Fruit fly (Drosophila melanogaster): ENCODE data around the gene Lamtor4.

DNA sequence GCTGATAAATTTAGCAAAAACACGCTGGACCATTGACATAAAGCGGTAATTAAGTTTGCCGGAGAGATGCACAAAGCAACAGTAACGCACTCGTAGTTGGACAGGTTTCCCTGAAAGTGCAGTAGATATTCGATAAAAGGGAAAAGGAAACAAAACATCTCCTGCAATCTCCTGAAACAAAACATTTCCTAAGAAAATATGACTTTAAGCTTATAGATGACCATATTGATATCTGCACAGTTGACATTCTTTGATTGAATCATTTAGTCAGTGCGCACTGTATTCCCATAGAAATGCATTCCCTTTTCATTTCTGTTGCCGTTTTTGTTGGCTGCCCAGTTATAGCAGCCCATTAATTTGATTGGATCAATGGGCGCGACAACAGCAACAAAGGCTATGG, 43.9 kb upstream of the Lamtor4 start:
- TF ChIP-seq lola (GFP tag; optimal IDR thresholded peaks at IDR 0.05): no peak
- TF ChIP-seq HLH106 (tag; optimal IDR thresholded peaks at IDR 0.05): no peak
- TF ChIP-seq Rel (GFP tag; optimal IDR thresholded peaks at IDR 0.05): no peak
- no peak for TF ChIP-seq Rel (tag; optimal IDR thresholded peaks at IDR 0.05)
- TF ChIP-seq brk (GFP tag; optimal IDR thresholded peaks at IDR 0.05): no peak
- TF ChIP-seq pan (optimal IDR thresholded peaks at IDR 0.05): no peak
- TF ChIP-seq Sp1 (GFP tag; optimal IDR thresholded peaks at IDR 0.05): no peak
- no peak for TF ChIP-seq Abd-B (GFP tag; optimal IDR thresholded peaks at IDR 0.05)
- TF ChIP-seq h (GFP tag; optimal IDR thresholded peaks at IDR 0.05): no peak
- no peak for TF ChIP-seq br (GFP tag; optimal IDR thresholded peaks at IDR 0.05)
- TF ChIP-seq CG32264 (GFP tag; optimal IDR thresholded peaks at IDR 0.05): no peak
- TF ChIP-seq sage (GFP tag; optimal IDR thresholded peaks at IDR 0.05): no peak
- TF ChIP-seq ey (GFP tag; optimal IDR thresholded peaks at IDR 0.05): no peak

Data from whole organism, wandering third instar larva.